Worm (Caenorhabditis elegans): ENCODE measurements around the gene pdtf-1.

pdtf-1 gene

ce11 chrIV:8428492-8428891 lies 4.3 kb upstream of the pdtf-1 start (continued):
- TF ChIP-seq zag-1 (tag; optimal IDR thresholded peaks at IDR 0.05) (no peak), pax-3 (tag; optimal IDR thresholded peaks at IDR 0.05) (peak; percentile 44), nhr-237 (tag; optimal IDR thresholded peaks at IDR 0.05) (peak; percentile 31), pag-3 (tag; optimal IDR thresholded peaks at IDR 0.05; ENCODE audit: borderline replicate concordance, insufficient read depth) (no peak), egl-13 (tag; optimal IDR thresholded peaks at IDR 0.05) (peak; percentile 62), lsy-2 (tag; optimal IDR thresholded peaks at IDR 0.05) (peak; percentile 84 to 87), ceh-63 (GFP tag; optimal IDR thresholded peaks at IDR 0.05) (no peak), unc-86 (tag; optimal IDR thresholded peaks at IDR 0.05) (peak; percentile 69), unc-30 (tag; optimal IDR thresholded peaks at IDR 0.05) (no peak), lir-3 (tag; optimal IDR thresholded peaks at IDR 0.05; ENCODE audit: poor library complexity) (peak; percentile 56), Y116A8C.19 (tag; optimal IDR thresholded peaks at IDR 0.05; ENCODE audit: borderline replicate concordance) (no peak), skn-1 (tag; optimal IDR thresholded peaks at IDR 0.05) (peak; percentile 49), blmp-1 (tag; optimal IDR thresholded peaks at IDR 0.05) (peak; percentile 71), fos-1 (tag; optimal IDR thresholded peaks at IDR 0.05) (peak; percentile 49), zip-4 (GFP tag; optimal IDR thresholded peaks at IDR 0.05) (peak; percentile 78), nhr-90 (tag; optimal IDR thresholded peaks at IDR 0.05; ENCODE audit: poor library complexity) (peak; percentile 94), unc-62 (GFP tag; optimal IDR thresholded peaks at IDR 0.05) (no peak), unc-98 (GFP tag; IDR thresholded peaks at IDR 0.05) (no peak), efl-3 (GFP tag; optimal IDR thresholded peaks at IDR 0.05) (peak; percentile 20), nhr-85 (tag) (peak; percentile 98), alr-1 (tag; optimal IDR thresholded peaks at IDR 0.05; ENCODE audit: borderline replicate concordance) (no peak), ces-1 (GFP tag; optimal IDR thresholded peaks at IDR 0.05) (no peak), pqm-1 (tag; optimal IDR thresholded peaks at IDR 0.05) (no peak), nhr-47 (tag; optimal IDR thresholded peaks at IDR 0.05) (peak; percentile 92), efl-1 (optimal IDR thresholded peaks at IDR 0.05) (peak; percentile 68 to 73), efl-1 (GFP tag; optimal IDR thresholded peaks at IDR 0.05 in 1 of 2) (peak; percentile 52 to 97), snpc-4 (tag; optimal IDR thresholded peaks at IDR 0.05) (peak; percentile 99), hlh-17 (GFP tag; optimal IDR thresholded peaks at IDR 0.05; ENCODE audit: borderline replicate concordance) (no peak), nhr-20 (tag; optimal IDR thresholded peaks at IDR 0.05) (peak; percentile 91), mdl-1 (tag; optimal IDR thresholded peaks at IDR 0.05) (peak in 1 of 2 experiments; percentile 53), ceh-90 (tag; optimal IDR thresholded peaks at IDR 0.05) (no peak), fkh-4 (tag; optimal IDR thresholded peaks at IDR 0.05; ENCODE audit: borderline replicate concordance) (no peak), tlp-1 (tag; optimal IDR thresholded peaks at IDR 0.05) (no peak), elt-3 (tag; optimal IDR thresholded peaks at IDR 0.05) (peak in 2 of 6 experiments; percentile 19 to 66), lin-13 (GFP tag; optimal IDR thresholded peaks at IDR 0.05) (peak; percentile 61), C34B4.2 (tag; optimal IDR thresholded peaks at IDR 0.05) (no peak), sup-37 (GFP tag; optimal IDR thresholded peaks at IDR 0.05) (peak; percentile 78), hlh-4 (tag; optimal IDR thresholded peaks at IDR 0.05) (no peak), egl-27 (tag; optimal IDR thresholded peaks at IDR 0.05) (peak; percentile 11 to 54), nhr-71 (tag; optimal IDR thresholded peaks at IDR 0.05) (peak; percentile 95), mep-1 (tag; optimal IDR thresholded peaks at IDR 0.05) (peak; percentile 76), elt-2 (tag; optimal IDR thresholded peaks at IDR 0.05) (peak; percentile 84), isw-1 (GFP tag; IDR thresholded peaks at IDR 0.05) (peak; percentile 56), sptf-1 (tag; optimal IDR thresholded peaks at IDR 0.05) (no peak), lin-15B (tag; optimal IDR thresholded peaks at IDR 0.05) (no peak)
